Worm (Caenorhabditis elegans) whole organism, L2 larva: ENCODE results near the gene melo-3.

Source experiments
- C34F6.9 ChIP-seq: fragments of 150-350 bp; optimal IDR thresholded peaks from 2 replicates; lab custom pipeline; 2014; ENCODE audit warnings: missing biosample characterization, missing genetic modification characterization
- F13H6.1 ChIP-seq: sonication (generic microtip); optimal IDR thresholded peaks from 2 replicates; lab custom pipeline; 2016; ENCODE audit warnings: missing genetic modification characterization, missing compliant biosample characterization
- R02D3.7 ChIP-seq: fragments of 150-350 bp; optimal IDR thresholded peaks from 2 replicates; lab custom pipeline; 2014; ENCODE audit warnings: missing biosample characterization, missing genetic modification characterization
- ZK546.5 ChIP-seq: sonication (generic microtip); optimal IDR thresholded peaks from 2 replicates; lab custom pipeline; 2017; ENCODE audit warnings: missing biosample characterization, missing genetic modification characterization
- alr-1 ChIP-seq: fragments of 150-350 bp; optimal IDR thresholded peaks from 2 replicates; lab custom pipeline; 2014; ENCODE audit warnings: missing biosample characterization, missing genetic modification characterization
- aly-2 ChIP-seq: fragments of 150-350 bp; optimal IDR thresholded peaks from 2 replicates; lab custom pipeline; 2014; ENCODE audit warnings: missing biosample characterization, missing genetic modification characterization
- blmp-1 ChIP-seq: sonication (generic microtip); optimal IDR thresholded peaks from 2 replicates; lab custom pipeline; 2017; ENCODE audit warnings: missing genetic modification characterization, mild to moderate bottlenecking, missing compliant biosample characterization, antibody characterized with exemption, moderate library complexity; ENCODE audit not compliant: insufficient read depth
- crh-2 ChIP-seq: sonication (generic microtip); optimal IDR thresholded peaks from 2 replicates; lab custom pipeline; 2017; ENCODE audit warnings: missing biosample characterization, missing genetic modification characterization
- egl-27 ChIP-seq: sonication (generic microtip); optimal IDR thresholded peaks from 3 replicates; lab custom pipeline; 2017; ENCODE audit warnings: missing biosample characterization, missing genetic modification reagents, missing genetic modification characterization
- fos-1 ChIP-seq: fragments of 150-350 bp; optimal IDR thresholded peaks from 2 replicates; lab custom pipeline; 2014; ENCODE audit warnings: missing biosample characterization, missing genetic modification characterization
- gmeb-1 ChIP-seq: fragments of 150-350 bp; optimal IDR thresholded peaks from 2 replicates; lab custom pipeline; 2014; ENCODE audit warnings: missing biosample characterization, missing genetic modification characterization
- lsy-2 ChIP-seq, 2 experiments: fragments of 150-350 bp in 1 of 2; sonication (generic microtip) in 1 of 2; optimal IDR thresholded peaks; 2 replicates each; lab custom pipeline; 2014 to 2017; ENCODE audit warnings: missing biosample characterization in 2 of 2, missing genetic modification characterization in 2 of 2
- mab-5 ChIP-seq: fragments of 150-350 bp; optimal IDR thresholded peaks from 2 replicates; lab custom pipeline; 2014; ENCODE audit warnings: missing biosample characterization, missing genetic modification characterization
- mdl-1 ChIP-seq, 2 experiments: fragments of 150-350 bp in 1 of 2; sonication (generic microtip) in 1 of 2; optimal IDR thresholded peaks; 2 replicates each; lab custom pipeline; 2017; ENCODE audit warnings: missing biosample characterization in 2 of 2, missing genetic modification characterization in 2 of 2
- nhr-11 ChIP-seq: fragments of 150-350 bp; optimal IDR thresholded peaks from 2 replicates; lab custom pipeline; 2014; ENCODE audit warnings: missing biosample characterization, missing genetic modification characterization
- nhr-12 ChIP-seq: fragments of 150-350 bp; optimal IDR thresholded peaks from 2 replicates; lab custom pipeline; 2014; ENCODE audit warnings: missing biosample characterization, missing genetic modification characterization
- nhr-129 ChIP-seq: fragments of 150-350 bp; optimal IDR thresholded peaks from 2 replicates; lab custom pipeline; 2014; ENCODE audit warnings: missing biosample characterization, missing genetic modification characterization
- nhr-21 ChIP-seq: fragments of 150-350 bp; optimal IDR thresholded peaks from 2 replicates; lab custom pipeline; 2014; ENCODE audit warnings: missing biosample characterization, missing genetic modification characterization
- nhr-23 ChIP-seq: fragments of 150-350 bp; optimal IDR thresholded peaks from 2 replicates; lab custom pipeline; 2014; ENCODE audit warnings: missing biosample characterization, missing genetic modification reagents, missing genetic modification characterization
- nhr-237 ChIP-seq: fragments of 150-350 bp; optimal IDR thresholded peaks from 2 replicates; lab custom pipeline; 2014; ENCODE audit warnings: missing biosample characterization, missing genetic modification characterization
- nhr-25 ChIP-seq: fragments of 150-350 bp; sonication (generic microtip); optimal IDR thresholded peaks from 3 replicates; lab custom pipeline; 2014; ENCODE audit warnings: missing biosample characterization, missing genetic modification characterization
- nhr-77 ChIP-seq: fragments of 150-350 bp; optimal IDR thresholded peaks from 2 replicates; lab custom pipeline; 2014; ENCODE audit warnings: missing biosample characterization, missing genetic modification characterization
- sem-4 ChIP-seq: fragments of 150-350 bp; optimal IDR thresholded peaks from 2 replicates; lab custom pipeline; 2014; ENCODE audit warnings: missing biosample characterization, missing genetic modification reagents, missing genetic modification characterization
- sma-9 ChIP-seq, 2 experiments: fragments of 150-350 bp in 1 of 2; sonication (generic microtip) in 1 of 2; optimal IDR thresholded peaks; 2 replicates each; lab custom pipeline; 2014 to 2016; ENCODE audit warnings: missing genetic modification characterization in 2 of 2, mild to moderate bottlenecking in 1 of 2, missing biosample characterization in 1 of 2, missing compliant biosample characterization in 1 of 2, missing genetic modification reagents in 1 of 2, moderate library complexity in 1 of 2
- unc-39 ChIP-seq: fragments of 150-350 bp; optimal IDR thresholded peaks from 2 replicates; lab custom pipeline; 2014; ENCODE audit warnings: missing biosample characterization, missing genetic modification characterization
- unc-55 ChIP-seq: fragments of 150-350 bp; sonication (generic microtip); optimal IDR thresholded peaks from 3 replicates; lab custom pipeline; 2014; ENCODE audit warnings: missing biosample characterization, missing genetic modification reagents, missing genetic modification characterization
- unc-62 ChIP-seq: fragments of 150-350 bp; optimal IDR thresholded peaks from 2 replicates; lab custom pipeline; 2014; ENCODE audit warnings: missing biosample characterization, missing genetic modification reagents, missing genetic modification characterization
- ztf-4 ChIP-seq: fragments of 150-350 bp; optimal IDR thresholded peaks from 2 replicates; lab custom pipeline; 2014; ENCODE audit warnings: missing biosample characterization, missing genetic modification characterization

The melo-3 gene

DNA sequence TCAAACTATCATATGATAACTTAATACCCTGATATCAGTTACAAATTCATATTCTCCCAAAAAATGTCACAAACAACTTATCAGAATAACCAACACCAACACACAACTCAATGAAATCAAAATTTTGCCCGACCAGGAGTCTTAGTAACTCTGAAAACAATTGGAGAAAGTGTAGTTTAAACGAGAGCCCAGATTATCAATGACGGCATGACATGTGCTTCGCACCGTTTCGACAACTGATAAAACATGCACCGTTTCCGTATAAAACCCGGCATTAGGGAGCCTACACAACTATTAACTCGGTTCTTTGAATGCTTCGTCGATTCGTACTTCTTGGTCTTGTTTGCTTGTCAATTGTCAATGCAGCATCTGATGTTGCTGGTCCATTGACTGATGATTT lies 43.0 kb downstream of the melo-3 start, which contains the start of gene fil-1:
Gene fil-1, plus strand, starts transcription at position 219 of the 400 bp plus-strand sequence.
- TF ChIP-seq fos-1 (tag; lab: Kevin White, UChicago): peak; percentile 40
- no peak for TF ChIP-seq nhr-12
- TF ChIP-seq sma-9 (GFP tag; optimal IDR thresholded peaks at IDR 0.05; lab: Kevin White, UChicago): peak; percentile 60
- no peak for TF ChIP-seq sma-9 (tag; optimal IDR thresholded peaks at IDR 0.05; lab: Kevin White, UChicago)

DNA sequence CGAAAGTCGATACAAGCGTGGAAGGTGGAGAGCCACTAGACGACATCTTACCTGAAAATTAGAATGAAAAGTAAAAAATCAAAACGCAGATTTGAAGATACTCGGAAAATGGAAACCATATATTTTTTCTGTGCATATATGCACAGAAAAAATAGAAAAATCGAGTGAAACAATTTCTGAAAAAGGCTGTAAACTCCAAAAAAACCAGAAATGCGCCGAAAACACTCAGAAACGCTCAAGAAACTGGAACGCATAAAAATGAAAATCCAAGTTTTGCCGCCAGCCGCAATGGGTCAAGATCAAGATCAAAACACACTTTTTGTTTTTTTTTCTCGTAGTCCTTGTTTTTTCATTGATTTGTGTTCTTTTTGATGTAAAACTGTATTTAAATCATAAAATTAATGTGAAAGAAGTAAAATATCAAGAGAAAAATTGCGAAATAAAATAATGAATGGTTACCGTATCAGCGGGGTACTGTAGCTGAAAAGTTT lies 44.0 kb downstream of the melo-3 start, which contains the start of gene T01C3.3:
Gene T01C3.3, minus strand, starts transcription at position 51 of the 491 bp plus-strand sequence.
- TF ChIP-seq ZK546.5 (tag; lab: Kevin White, UChicago) (no peak), nhr-237 (no peak), nhr-77 (tag; lab: Kevin White, UChicago) (no peak), ztf-4 (tag; lab: Kevin White, UChicago) (no peak), sem-4 (tag; lab: Kevin White, UChicago) (no peak), alr-1 (tag; lab: Kevin White, UChicago) (no peak), egl-27 (no peak), nhr-12 (no peak), nhr-23 (tag; lab: Kevin White, UChicago) (no peak)
- TF ChIP-seq, all 48 proteins: peak for 0

DNA sequence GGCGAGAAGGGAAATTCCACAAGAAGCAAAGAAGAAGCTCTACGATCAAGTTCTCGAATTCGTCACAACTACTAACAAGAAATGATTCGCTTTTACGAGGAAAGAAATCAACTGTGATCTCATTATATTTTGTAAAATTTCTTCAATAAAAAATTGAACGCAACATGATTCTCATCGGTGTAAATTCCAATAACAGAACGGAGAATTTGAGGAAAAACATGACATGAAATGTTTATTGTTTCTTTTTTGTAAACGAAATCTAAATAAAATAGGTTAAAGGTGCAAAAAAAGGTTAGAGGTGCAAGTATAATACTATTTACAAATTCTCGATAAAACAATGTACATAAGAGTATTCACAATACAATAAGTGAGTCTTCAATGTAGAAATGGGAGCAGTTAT lies 45.2 kb downstream of the melo-3 start:
- TF ChIP-seq sem-4 (tag; lab: Kevin White, UChicago) (no peak), crh-2 (tag; lab: Kevin White, UChicago) (no peak), nhr-21 (tag; lab: Kevin White, UChicago) (no peak), unc-62 (GFP tag; lab: Kevin White, UChicago) (no peak), F13H6.1 (no peak), nhr-11 (tag; lab: Kevin White, UChicago) (no peak), mdl-1 (tag; optimal IDR thresholded peaks at IDR 0.05; lab: Kevin White, UChicago) (no peak), fos-1 (tag; lab: Kevin White, UChicago) (no peak), C34F6.9 (tag; lab: Kevin White, UChicago) (no peak), R02D3.7 (tag; lab: Kevin White, UChicago) (no peak), unc-39 (tag; lab: Kevin White, UChicago) (no peak), mab-5 (tag; lab: Kevin White, UChicago) (no peak), lsy-2 (tag; optimal IDR thresholded peaks at IDR 0.05; lab: Kevin White, UChicago) (no peak), blmp-1 (tag; lab: Kevin White, UChicago) (no peak)

DNA sequence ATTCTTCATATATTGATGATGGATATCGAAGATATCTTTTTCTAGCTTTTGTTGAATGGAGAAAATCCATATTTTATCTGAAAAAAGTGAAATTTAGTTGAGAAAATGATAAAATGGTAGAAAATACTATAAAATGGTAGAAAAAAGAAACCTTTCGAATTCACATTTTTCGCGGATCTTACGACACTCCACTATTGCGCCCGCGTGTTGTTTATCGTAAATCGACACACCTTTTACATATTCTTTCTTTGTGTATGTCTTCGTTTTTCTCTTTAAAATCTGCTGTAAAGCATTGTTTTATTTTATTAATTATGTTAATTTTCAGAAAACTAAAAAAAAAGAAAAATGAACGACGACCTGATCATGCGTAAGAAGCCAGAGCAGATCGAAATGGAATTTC lies 45.8 kb downstream of the melo-3 start, which contains the start of the genes cdt-2 and T01C3.2:
Gene cdt-2, minus strand, starts transcription at position 284 of the 400 bp plus-strand sequence.
Gene T01C3.2, plus strand, starts transcription at position 326 of the 400 bp plus-strand sequence.
- TF ChIP-seq nhr-25 (tag; lab: Kevin White, UChicago) (peak; percentile 6), lsy-2 (tag; optimal IDR thresholded peaks at IDR 0.05; lab: Kevin White, UChicago) (peak in 1 of 2 experiments; percentile 67), aly-2 (tag; lab: Kevin White, UChicago) (no peak), R02D3.7 (tag; lab: Kevin White, UChicago) (peak; percentile 84), unc-55 (GFP tag; lab: Kevin White, UChicago) (peak; percentile 69), sma-9 (GFP tag; optimal IDR thresholded peaks at IDR 0.05; lab: Kevin White, UChicago) (peak; percentile 21), sma-9 (tag; optimal IDR thresholded peaks at IDR 0.05; lab: Kevin White, UChicago) (no peak), gmeb-1 (tag; lab: Kevin White, UChicago) (peak; percentile 82), blmp-1 (tag; lab: Kevin White, UChicago) (no peak), nhr-129 (tag; lab: Kevin White, UChicago) (peak; percentile 12), alr-1 (tag; lab: Kevin White, UChicago) (no peak), crh-2 (tag; lab: Kevin White, UChicago) (peak; percentile 13)
